Worm (Caenorhabditis elegans) whole organism, midembryonic: ENCODE results near the gene tsen-34.
"Not testable (repeated sequence)": the region's sequence is repeated elsewhere in the genome, so short reads cannot be mapped to it uniquely, and the experiment has no call there.

Source experiments
- T22C8.4 ChIP-seq: fragments of 200-800 bp; sonication (Bioruptor generic); IDR thresholded peaks from 2 replicates; pipeline ENCODE4 v1.3.6; 2022; ENCODE audit warnings: missing genetic modification characterization, missing compliant biosample characterization
- cog-1 ChIP-seq: sonication (generic microtip); optimal IDR thresholded peaks from 2 replicates; lab custom pipeline; 2016; ENCODE audit warnings: missing genetic modification characterization, missing compliant biosample characterization
- flt-1 ChIP-seq: fragments of 200-800 bp; sonication (Bioruptor generic); IDR thresholded peaks from 2 replicates; pipeline ENCODE4 v1.3.6; 2022; ENCODE audit warnings: missing genetic modification characterization, missing compliant biosample characterization
- klf-2 ChIP-seq: fragments of 200-800 bp; sonication (Bioruptor generic); conservative IDR thresholded peaks from 2 replicates; pipeline ENCODE4 v1.3.6; 2022; ENCODE audit warnings: missing genetic modification reagents, missing genetic modification characterization, missing compliant biosample characterization
- med-1 ChIP-seq: sonication (generic microtip); optimal IDR thresholded peaks from 2 replicates; lab custom pipeline; 2017; ENCODE audit warnings: missing genetic modification characterization, mild to moderate bottlenecking, missing compliant biosample characterization, antibody characterized with exemption, missing genetic modification reagents; ENCODE audit not compliant: insufficient read depth
- ref-1 ChIP-seq: fragments of 200-800 bp; sonication (Bioruptor generic); conservative IDR thresholded peaks from 2 replicates; pipeline ENCODE4 v1.3.6; 2022; ENCODE audit warnings: missing genetic modification reagents, missing genetic modification characterization, missing compliant biosample characterization
- tab-1 ChIP-seq: fragments of 200-800 bp; sonication (Bioruptor generic); IDR thresholded peaks from 2 replicates; pipeline ENCODE4 v1.3.6; 2022; ENCODE audit warnings: missing genetic modification characterization, missing compliant biosample characterization
- ztf-23 ChIP-seq: fragments of 200-800 bp; sonication (Bioruptor generic); IDR thresholded peaks from 2 replicates; pipeline ENCODE4 v1.3.6; 2022; ENCODE audit warnings: missing genetic modification reagents, missing genetic modification characterization, missing compliant biosample characterization
- ztf-29 ChIP-seq: fragments of 200-800 bp; sonication (Bioruptor generic); IDR thresholded peaks from 2 replicates; pipeline ENCODE4 v1.3.6; 2022; ENCODE audit warnings: missing genetic modification reagents, missing genetic modification characterization, missing compliant biosample characterization

Gene tsen-34

ce11 chrIV:4176659-4177058 lies 1.6 kb upstream of the tsen-34 start:
- no peak for TF ChIP-seq flt-1
- TF ChIP-seq ref-1 (GFP tag; lab: Robert Waterston, UW) = no peak
- TF ChIP-seq cog-1 = no peak
- TF ChIP-seq med-1 (GFP tag; lab: Kevin White, UChicago) = no peak
- no peak for TF ChIP-seq ztf-29 (GFP tag; lab: Robert Waterston, UW)
- no peak for TF ChIP-seq ztf-23 (GFP tag; lab: Robert Waterston, UW)

ce11 chrIV:4177560-4177959 lies 697 bp upstream of the tsen-34 start:
- TF ChIP-seq ztf-23 (GFP tag; lab: Robert Waterston, UW) (no peak), ztf-29 (GFP tag; lab: Robert Waterston, UW) (no peak), cog-1 (no peak), klf-2 (GFP tag; lab: Robert Waterston, UW) (no peak), flt-1 (no peak), med-1 (GFP tag; lab: Kevin White, UChicago) (no peak), ref-1 (GFP tag; lab: Robert Waterston, UW) (no peak), tab-1 (GFP tag; lab: Robert Waterston, UW) (no peak), T22C8.4 (GFP tag; lab: Robert Waterston, UW) (no peak)

ce11 chrIV:4180032-4180431 lies 1.8 kb downstream of the tsen-34 start:
- 0 out of 2 replicates have a peak, but pooled peaks have one; percentile 39 for TF ChIP-seq ztf-23 (GFP tag; lab: Robert Waterston, UW)

DNA sequence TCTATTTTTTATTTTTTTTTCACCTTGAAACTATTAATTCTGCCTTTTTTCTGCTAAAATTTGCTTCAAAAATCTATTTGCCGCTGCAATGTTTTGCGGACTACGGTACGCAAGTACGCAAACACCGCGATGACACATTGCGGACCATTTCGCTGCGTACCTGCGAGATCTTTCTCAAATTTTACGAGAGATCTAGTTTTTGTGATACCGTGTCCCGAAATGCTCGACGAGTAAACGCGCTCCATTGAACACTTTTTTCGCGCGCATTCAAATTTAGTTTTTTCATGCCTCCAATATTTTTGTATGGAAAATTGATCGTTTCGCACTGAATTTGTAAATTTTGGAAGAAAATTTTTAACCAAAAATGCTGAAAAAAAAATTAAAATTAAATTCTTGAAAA lies 6.5 kb downstream of the tsen-34 start:
- TF ChIP-seq flt-1 (peak; percentile 51; the same call in 1 of the 2 replicates), ztf-23 (GFP tag; lab: Robert Waterston, UW) (peak; percentile 78)

DNA sequence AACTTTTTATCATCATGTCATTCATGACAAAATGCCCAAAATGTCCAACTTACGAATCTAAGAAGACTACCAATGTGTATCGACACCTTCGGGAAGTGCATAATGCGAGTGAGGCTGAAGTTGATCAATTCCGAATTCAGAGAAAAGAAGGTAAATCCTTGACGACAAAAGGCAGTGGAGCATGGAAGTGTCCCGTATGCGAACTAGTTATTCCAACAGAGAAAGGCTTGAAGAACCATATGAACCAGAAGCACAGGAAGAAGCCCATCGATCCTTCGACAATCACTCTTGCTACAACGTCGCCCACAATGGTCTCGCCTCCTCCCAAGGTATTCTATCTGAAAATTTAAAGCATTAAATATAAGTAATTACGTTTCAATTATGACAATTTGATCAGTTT lies 7.8 kb downstream of the tsen-34 start, which contains the start of gene K08D10.11:
TSS of gene K08D10.11 (minus strand) at position 101 of the 400 bp plus-strand sequence.
- TF ChIP-seq klf-2 (GFP tag; lab: Robert Waterston, UW); ztf-29 (GFP tag; lab: Robert Waterston, UW); cog-1: not testable (repeated sequence)

ce11 chrIV:4196729-4197128 lies 18.5 kb downstream of the tsen-34 start, which contains the start of gene K06B9.6:
K06B9.6 (minus strand) TSS chrIV:4196829.
- TF ChIP-seq cog-1; tab-1 (GFP tag; lab: Robert Waterston, UW); ref-1 (GFP tag; lab: Robert Waterston, UW): not testable (repeated sequence)

DNA sequence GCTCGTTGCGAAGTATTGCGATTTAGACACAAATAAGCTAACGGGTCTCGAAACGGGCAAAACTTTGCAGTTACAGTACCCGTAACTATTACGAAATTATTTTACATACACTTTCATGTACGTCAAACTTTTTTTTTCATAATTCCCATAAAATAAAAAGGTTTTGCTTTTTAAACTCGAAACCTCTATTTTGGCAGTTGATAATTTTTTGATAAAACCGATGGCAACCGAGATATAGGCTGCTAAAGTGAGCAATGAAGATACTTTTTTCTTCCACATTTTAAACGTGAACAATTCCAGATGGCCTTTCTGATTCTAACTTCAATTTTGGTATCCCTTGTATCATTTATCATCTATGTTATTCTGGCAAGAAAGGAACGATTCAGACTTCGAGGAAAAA lies 18.9 kb downstream of the tsen-34 start, which contains the start of gene cyp-25A6:
TSS of gene cyp-25A6 (plus strand) at position 301 of the 400 bp plus-strand sequence.
- not testable (repeated sequence) for TF ChIP-seq ref-1, ztf-23, ztf-29 (GFP tag; lab: Robert Waterston, UW)

ce11 chrIV:4204275-4204674 lies 26.0 kb downstream of the tsen-34 start, which contains the start of gene pax-2:
pax-2 (minus strand) TSS chrIV:4204375.
- no peak for TF ChIP-seq T22C8.4 (GFP tag; lab: Robert Waterston, UW)
- no peak for TF ChIP-seq ztf-29 (GFP tag; lab: Robert Waterston, UW)
- no peak for TF ChIP-seq ref-1 (GFP tag; lab: Robert Waterston, UW)
- no peak for TF ChIP-seq ztf-23 (GFP tag; lab: Robert Waterston, UW)
- no peak for TF ChIP-seq flt-1
- no peak for TF ChIP-seq med-1 (GFP tag; lab: Kevin White, UChicago)
- no peak for TF ChIP-seq cog-1
- TF ChIP-seq klf-2 (GFP tag; lab: Robert Waterston, UW) = no peak
- TF ChIP-seq tab-1 (GFP tag; lab: Robert Waterston, UW) = no peak

DNA sequence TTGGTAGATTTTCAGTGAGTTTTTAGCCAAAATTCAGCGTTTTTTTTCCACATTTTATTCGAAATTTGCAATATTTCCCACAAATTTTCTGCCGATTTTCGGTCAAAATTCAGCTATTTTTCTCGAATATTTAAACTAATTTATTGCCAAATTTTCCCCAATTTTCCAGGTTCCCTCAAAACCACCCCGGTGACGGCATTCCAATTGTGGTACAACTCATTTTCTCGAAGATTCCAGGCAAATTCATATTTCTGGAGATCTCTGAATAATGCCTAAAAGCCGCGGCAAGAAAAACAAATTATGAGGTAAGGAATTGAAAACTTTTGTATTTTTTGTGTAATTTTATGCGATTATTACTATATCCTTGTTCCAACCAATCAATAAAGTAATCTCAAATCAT lies 28.8 kb downstream of the tsen-34 start, which contains the start of gene osgn-1:
TSS of gene osgn-1 (plus strand) at position 301 of the 400 bp plus-strand sequence.
- TF ChIP-seq med-1 (GFP tag; lab: Kevin White, UChicago) = no peak
- no peak for TF ChIP-seq T22C8.4 (GFP tag; lab: Robert Waterston, UW)
- TF ChIP-seq ztf-23 (GFP tag; lab: Robert Waterston, UW) = no peak
- no peak for TF ChIP-seq klf-2 (GFP tag; lab: Robert Waterston, UW)
- TF ChIP-seq ref-1 (GFP tag; lab: Robert Waterston, UW) = no peak
- TF ChIP-seq tab-1 (GFP tag; lab: Robert Waterston, UW) = no peak
- TF ChIP-seq flt-1 = no peak
- no peak for TF ChIP-seq ztf-29 (GFP tag; lab: Robert Waterston, UW)
- no peak for TF ChIP-seq cog-1

DNA sequence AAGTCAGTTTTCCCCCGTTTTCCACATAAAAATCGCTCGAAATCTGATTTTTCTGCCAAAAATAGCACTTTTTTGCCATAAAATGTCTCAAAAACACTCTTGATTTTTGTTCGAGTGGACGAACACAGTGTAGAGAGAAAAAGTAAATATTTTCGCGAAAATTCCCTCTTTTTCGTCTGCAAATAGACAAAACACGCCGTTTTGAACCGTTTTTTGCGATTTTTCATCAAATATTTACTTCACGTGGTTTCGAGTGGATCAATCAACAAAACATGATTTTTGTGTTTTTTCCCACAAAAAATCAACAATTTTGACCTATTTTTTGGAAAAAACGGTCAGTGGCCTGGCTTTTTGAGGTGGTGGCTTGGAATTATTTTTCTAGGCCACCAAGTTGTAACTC lies 30.8 kb downstream of the tsen-34 start:
- TF ChIP-seq klf-2 (GFP tag; lab: Robert Waterston, UW) (no peak), T22C8.4 (GFP tag; lab: Robert Waterston, UW) (no peak), ref-1 (GFP tag; lab: Robert Waterston, UW) (no peak)

- TF ChIP-seq flt-1 (no peak), klf-2 (GFP tag; lab: Robert Waterston, UW) (no peak), cog-1 (no peak), ref-1 (GFP tag; lab: Robert Waterston, UW) (no peak), T22C8.4 (GFP tag; lab: Robert Waterston, UW) (no peak), tab-1 (GFP tag; lab: Robert Waterston, UW) (no peak)
Measured at ce11 chrIV:4210868-4211267, 32.6 kb downstream of the tsen-34 start.
